Worm (Caenorhabditis elegans) whole organism, midembryonic: Measurements from ENCODE around the gene fbxb-18.
A peak's percentile ranks its signal among the peaks of the same experiment; 100 is the strongest.

ENCODE experiments used
- T22C8.4 ChIP-seq: fragments of 200-800 bp; sonication (Bioruptor generic); IDR thresholded peaks from 2 replicates; pipeline ENCODE4 v1.3.6; 2022; ENCODE audit warnings: missing genetic modification characterization, missing compliant biosample characterization
- cog-1 ChIP-seq: sonication (generic microtip); optimal IDR thresholded peaks from 2 replicates; lab custom pipeline; 2016; ENCODE audit warnings: missing genetic modification characterization, missing compliant biosample characterization
- flt-1 ChIP-seq: fragments of 200-800 bp; sonication (Bioruptor generic); IDR thresholded peaks from 2 replicates; pipeline ENCODE4 v1.3.6; 2022; ENCODE audit warnings: missing genetic modification characterization, missing compliant biosample characterization
- klf-2 ChIP-seq: fragments of 200-800 bp; sonication (Bioruptor generic); conservative IDR thresholded peaks from 2 replicates; pipeline ENCODE4 v1.3.6; 2022; ENCODE audit warnings: missing genetic modification reagents, missing genetic modification characterization, missing compliant biosample characterization
- med-1 ChIP-seq: sonication (generic microtip); optimal IDR thresholded peaks from 2 replicates; lab custom pipeline; 2017; ENCODE audit warnings: missing genetic modification characterization, mild to moderate bottlenecking, missing compliant biosample characterization, antibody characterized with exemption, missing genetic modification reagents; ENCODE audit not compliant: insufficient read depth
- ref-1 ChIP-seq: fragments of 200-800 bp; sonication (Bioruptor generic); conservative IDR thresholded peaks from 2 replicates; pipeline ENCODE4 v1.3.6; 2022; ENCODE audit warnings: missing genetic modification reagents, missing genetic modification characterization, missing compliant biosample characterization
- tab-1 ChIP-seq: fragments of 200-800 bp; sonication (Bioruptor generic); IDR thresholded peaks from 2 replicates; pipeline ENCODE4 v1.3.6; 2022; ENCODE audit warnings: missing genetic modification characterization, missing compliant biosample characterization
- ztf-23 ChIP-seq: fragments of 200-800 bp; sonication (Bioruptor generic); IDR thresholded peaks from 2 replicates; pipeline ENCODE4 v1.3.6; 2022; ENCODE audit warnings: missing genetic modification reagents, missing genetic modification characterization, missing compliant biosample characterization

DNA sequence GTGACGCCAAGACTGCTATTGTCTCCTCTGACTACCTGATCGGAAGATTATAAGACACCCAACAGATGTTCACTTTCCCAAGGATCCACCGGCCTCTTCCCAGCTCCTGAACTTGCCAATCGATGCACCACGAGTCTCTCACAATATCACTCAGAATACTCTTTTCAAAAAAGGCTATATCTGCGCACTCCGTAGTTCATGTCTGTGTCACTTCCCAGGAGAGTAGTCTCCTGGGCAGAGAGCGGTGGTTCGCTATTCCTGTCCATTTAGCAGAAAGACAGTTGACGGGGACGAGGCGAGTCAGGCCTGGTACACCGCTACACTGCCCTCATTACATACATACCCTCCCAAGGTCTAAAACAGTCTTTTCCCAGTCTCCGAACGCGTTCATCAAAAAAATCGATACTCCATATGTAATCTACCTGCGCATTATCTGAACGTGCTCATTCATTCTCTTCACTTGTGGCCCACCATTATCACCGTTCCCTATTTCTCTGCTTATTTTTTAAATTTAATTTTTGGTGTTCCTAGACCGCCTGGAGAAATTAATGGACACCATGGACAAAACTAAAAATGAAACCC lies 26.1 kb upstream of the fbxb-18 start, which contains the start of gene btb-6:
- TF ChIP-seq ref-1 (GFP tag; lab: Robert Waterston, UW) (no peak), flt-1 (GFP tag; lab: Robert Waterston, UW) (no peak), klf-2 (GFP tag; lab: Robert Waterston, UW) (no peak), cog-1 (tag; lab: Kevin White, UChicago) (no peak), T22C8.4 (GFP tag; lab: Robert Waterston, UW) (no peak), ztf-23 (GFP tag; lab: Robert Waterston, UW) (no peak), med-1 (no peak), tab-1 (GFP tag; lab: Robert Waterston, UW) (0 out of 2 replicates have a peak, but pooled peaks have one; percentile 53)
